Worm (Caenorhabditis elegans) whole organism, L4/young adult: Measurements from ENCODE around the gene ins-12.

Experiments
- dao-5 ChIP-seq: sonication (generic microtip); optimal IDR thresholded peaks from 2 replicates; lab custom pipeline; 2016; ENCODE audit warnings: missing genotype, missing genetic modification characterization, moderate library complexity, missing compliant biosample characterization
- him-1 ChIP-seq: sonication (generic microtip); optimal IDR thresholded peaks from 2 replicates; lab custom pipeline; 2016; ENCODE audit warnings: missing genotype, missing genetic modification reagents, missing genetic modification characterization, missing compliant biosample characterization

DNA sequence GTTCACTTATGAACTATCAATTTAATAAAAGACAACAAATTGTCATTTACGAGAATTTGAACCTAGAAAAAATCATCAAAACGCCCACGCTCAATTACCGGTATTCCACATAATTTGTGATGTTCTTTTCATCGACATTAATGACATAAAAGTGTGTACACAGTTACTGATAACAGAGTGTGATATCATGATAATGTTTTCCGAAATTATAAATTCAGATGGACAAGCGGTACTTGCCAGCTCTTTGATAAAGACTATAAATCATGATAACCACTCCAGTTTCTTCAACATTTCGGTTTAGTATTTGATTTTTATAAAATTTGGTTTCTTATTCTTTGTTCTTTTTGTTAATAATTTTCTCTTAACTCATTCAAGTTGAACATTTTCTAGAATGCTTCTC, 31.4 kb downstream of the ins-12 start, which contains the start of gene lys-8:
- TF ChIP-seq dao-5, result no peak
- TF ChIP-seq him-1 (tag; lab: Kevin White, UChicago), result no peak
